Fruit fly (Drosophila melanogaster): ENCODE measurements around the gene rdx.

rdx gene

DNA sequence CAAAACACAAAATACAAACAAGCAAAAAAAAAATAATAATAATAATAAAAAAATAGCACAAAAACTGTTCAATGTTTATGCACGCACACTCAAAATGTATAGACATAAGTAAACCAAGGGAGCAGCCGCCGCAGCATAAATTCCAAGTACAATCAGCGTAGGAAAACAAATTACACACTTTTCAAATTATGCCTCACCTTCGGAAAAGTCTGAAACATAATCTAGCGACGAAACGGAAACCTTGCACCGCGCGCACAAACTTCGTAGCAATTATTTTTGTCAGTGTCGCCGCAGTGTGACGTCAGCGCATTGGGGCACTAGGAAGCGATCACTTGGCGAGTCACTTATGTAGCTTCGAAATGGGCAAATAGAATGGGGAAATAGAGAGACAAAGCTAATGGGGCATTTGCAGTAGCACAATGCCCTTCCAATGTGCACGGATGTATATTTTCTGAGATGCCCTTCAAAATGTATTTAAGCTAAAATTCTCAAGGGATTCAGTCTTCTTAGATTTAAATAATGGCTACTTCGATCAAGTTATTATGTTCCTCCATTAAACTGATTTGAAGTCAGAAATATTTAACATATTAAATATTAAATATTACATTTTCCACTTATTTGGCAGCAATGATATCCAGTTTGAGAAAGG is 15.0 kb downstream of the rdx start (continued):
- TF ChIP-seq Hr51 (GFP tag; optimal IDR thresholded peaks at IDR 0.05) (peak in 1 of 2 experiments; percentile 70), Ravus (GFP tag; IDR thresholded peaks at IDR 0.05) (no peak), CG8089 (GFP tag; optimal IDR thresholded peaks at IDR 0.05) (peak; percentile 55), Mes4 (GFP tag; optimal IDR thresholded peaks at IDR 0.05) (peak; percentile 43), mirr (GFP tag; optimal IDR thresholded peaks at IDR 0.05) (peak; percentile 49), bab2 (GFP tag; optimal IDR thresholded peaks at IDR 0.05) (peak; percentile 64), HmgD (GFP tag; optimal IDR thresholded peaks at IDR 0.05) (no peak), zf30C (GFP tag; optimal IDR thresholded peaks at IDR 0.05) (peak; percentile 60), unpg (GFP tag; optimal IDR thresholded peaks at IDR 0.05) (peak; percentile 63), CG6654 (GFP tag; optimal IDR thresholded peaks at IDR 0.05) (no peak), Fer2 (tag; optimal IDR thresholded peaks at IDR 0.05) (no peak), fu2 (GFP tag; optimal IDR thresholded peaks at IDR 0.05) (peak; percentile 48), nmo (GFP tag; optimal IDR thresholded peaks at IDR 0.05) (peak; percentile 35), peb (GFP tag; IDR thresholded peaks at IDR 0.05) (no peak), toy (GFP tag; IDR thresholded peaks at IDR 0.05) (no peak), Opbp (GFP tag; IDR thresholded peaks at IDR 0.05; ENCODE audit: partially characterized antibody) (no peak), CG17612 (GFP tag; IDR thresholded peaks at IDR 0.05) (0 out of 2 replicates have a peak, but pooled peaks have one; percentile 14), Doc3 (GFP tag; IDR thresholded peaks at IDR 0.05; ENCODE audit: partially characterized antibody) (no peak), nerfin-1 (tag; optimal IDR thresholded peaks at IDR 0.05) (peak; percentile 1), Sry-δ (GFP tag; optimal IDR thresholded peaks at IDR 0.05) (peak; percentile 18), CG11696 (GFP tag; IDR thresholded peaks at IDR 0.05) (peak; percentile 71; the same call in 1 of the 2 replicates), CG1647 (GFP tag; optimal IDR thresholded peaks at IDR 0.05) (peak; percentile 40), CG32767 (GFP tag; IDR thresholded peaks at IDR 0.05) (no peak; the same call in 1 of the 2 replicates), CrebB (tag; optimal IDR thresholded peaks at IDR 0.05) (no peak), pb (GFP tag; optimal IDR thresholded peaks at IDR 0.05) (no peak), CG18599 (GFP tag; optimal IDR thresholded peaks at IDR 0.05) (peak; percentile 66), CG11085 (GFP tag; IDR thresholded peaks at IDR 0.05) (no peak), CG8290 (GFP tag; optimal IDR thresholded peaks at IDR 0.05) (no peak), CG8290 (tag; optimal IDR thresholded peaks at IDR 0.05) (peak in 1 of 2 experiments; percentile 91), Pdp1 (GFP tag; optimal IDR thresholded peaks at IDR 0.05) (peak; percentile 41 to 72), Atf6 (GFP tag; IDR thresholded peaks at IDR 0.05) (peak; percentile 56; the same call in 1 of the 2 replicates), ham (GFP tag; IDR thresholded peaks at IDR 0.05) (no peak), Eip74EF (GFP tag; optimal IDR thresholded peaks at IDR 0.05) (peak in 1 of 2 experiments; percentile 78), HLHmδ (GFP tag; optimal IDR thresholded peaks at IDR 0.05) (no peak), pfk (GFP tag; optimal IDR thresholded peaks at IDR 0.05) (peak; percentile 5), CG15011 (GFP tag; optimal IDR thresholded peaks at IDR 0.05) (peak; percentile 19), CG4617 (GFP tag; optimal IDR thresholded peaks at IDR 0.05; ENCODE audit: borderline replicate concordance) (peak; percentile 5), crol (GFP tag; IDR thresholded peaks at IDR 0.05) (no peak), Fer1 (GFP tag; optimal IDR thresholded peaks at IDR 0.05) (peak; percentile 73), prd (optimal IDR thresholded peaks at IDR 0.05) (no peak), prd (GFP tag; IDR thresholded peaks at IDR 0.05) (peak; percentile 29; the same call in 1 of the 3 replicates), Xbp1 (GFP tag; optimal IDR thresholded peaks at IDR 0.05) (peak; percentile 64), ap (GFP tag; IDR thresholded peaks at IDR 0.05) (no peak), Side (GFP tag; optimal IDR thresholded peaks at IDR 0.05) (peak; percentile 22), CG11695 (GFP tag; IDR thresholded peaks at IDR 0.05) (peak; percentile 77; the same call in 2 of the 3 replicates), tx (GFP tag; optimal IDR thresholded peaks at IDR 0.05) (no peak), CG16779 (GFP tag; IDR thresholded peaks at IDR 0.05) (peak; percentile 52; the same call in 1 of the 2 replicates), gro (GFP tag; optimal IDR thresholded peaks at IDR 0.05) (peak; percentile 11), CG2889 (GFP tag; IDR thresholded peaks at IDR 0.05) (no peak), CG17359 (tag; optimal IDR thresholded peaks at IDR 0.05) (peak; percentile 60)

Measured in whole organism, embryonic.